Fruit fly (Drosophila melanogaster) whole organism, pupa: Measurements from ENCODE around the gene kipf.

ENCODE experiments used
- CG10348 ChIP-seq: fragments of 200-800 bp; sonication (Bioruptor generic); IDR thresholded peaks from 2 replicates; pipeline ENCODE4 v1.3.6; 2022; ENCODE audit warnings: missing biosample characterization, missing genetic modification characterization
- CG13204 ChIP-seq: fragments of 200-800 bp; sonication (Bioruptor generic); optimal IDR thresholded peaks from 2 replicates; lab custom pipeline; 2018; ENCODE audit warnings: missing biosample characterization, mild to moderate bottlenecking, missing genetic modification characterization, moderate library complexity
- CG14655 ChIP-seq: fragments of 200-800 bp; sonication (Bioruptor generic); optimal IDR thresholded peaks from 3 replicates; lab custom pipeline; 2017; ENCODE audit warnings: mild to moderate bottlenecking, missing biosample characterization, missing genetic modification reagents, missing genetic modification characterization
- CG15710 ChIP-seq: fragments of 200-800 bp; sonication (Bioruptor generic); optimal IDR thresholded peaks from 2 replicates; lab custom pipeline; 2018; ENCODE audit warnings: missing biosample characterization, mild to moderate bottlenecking, missing genetic modification characterization, moderate library complexity
- CG32121 ChIP-seq: fragments of 200-800 bp; sonication (Bioruptor generic); IDR thresholded peaks from 2 replicates; pipeline ENCODE4 v1.3.6; 2022; ENCODE audit warnings: missing biosample characterization, missing genetic modification characterization
- CG8159 ChIP-seq: fragments of 200-800 bp; sonication (Bioruptor generic); optimal IDR thresholded peaks from 3 replicates; lab custom pipeline; 2018; ENCODE audit warnings: missing biosample characterization, mild to moderate bottlenecking, missing genetic modification characterization, moderate library complexity
- CG8301 ChIP-seq: fragments of 200-800 bp; sonication (Bioruptor generic); optimal IDR thresholded peaks from 2 replicates; lab custom pipeline; 2018; ENCODE audit warnings: missing biosample characterization, mild to moderate bottlenecking, missing genetic modification characterization
- CG9948 ChIP-seq: fragments of 200-800 bp; sonication (Bioruptor generic); optimal IDR thresholded peaks from 2 replicates; lab custom pipeline; 2018; ENCODE audit warnings: missing biosample characterization, mild to moderate bottlenecking, missing genetic modification characterization, moderate library complexity
- EcR ChIP-seq: fragments of 200-800 bp; sonication (Bioruptor generic); optimal IDR thresholded peaks from 3 replicates; lab custom pipeline; 2019; ENCODE audit warnings: missing biosample characterization, missing genetic modification characterization, mild to moderate bottlenecking, moderate library complexity, missing genetic modification reagents
- Ets98B ChIP-seq: fragments of 200-800 bp; sonication (Bioruptor generic); IDR thresholded peaks from 2 replicates; pipeline ENCODE4 v1.3.6; 2022; ENCODE audit warnings: missing biosample characterization, missing genetic modification characterization
- Pif1A ChIP-seq: fragments of 200-800 bp; sonication (Bioruptor generic); optimal IDR thresholded peaks from 3 replicates; lab custom pipeline; 2016; ENCODE audit warnings: missing biosample characterization, missing genetic modification characterization
- gl ChIP-seq: fragments of 200-800 bp; sonication (Bioruptor generic); optimal IDR thresholded peaks from 2 replicates; lab custom pipeline; 2018; ENCODE audit warnings: missing biosample characterization, mild to moderate bottlenecking, missing genetic modification characterization

DNA sequence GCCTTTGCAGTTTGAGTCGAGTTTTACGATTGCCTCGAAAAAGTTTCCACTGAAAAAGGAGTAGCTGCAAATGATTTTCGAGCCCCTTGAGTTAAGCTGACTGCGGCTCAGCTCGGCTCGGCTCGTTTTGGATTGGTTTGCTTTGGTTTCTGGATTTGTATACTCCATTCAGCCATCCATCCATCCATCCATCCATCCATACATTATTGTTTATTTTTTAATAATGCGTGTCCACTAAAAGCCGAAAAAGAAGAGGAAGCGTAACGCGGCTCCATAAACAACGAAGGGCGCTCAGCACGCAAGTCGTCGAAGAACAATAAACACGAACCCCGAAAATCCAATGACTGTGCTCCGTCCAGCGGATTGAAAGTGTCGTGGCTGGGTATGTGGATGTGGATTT is 12.7 kb downstream of the kipf start:
- TF ChIP-seq CG32121 (GFP tag; lab: Robert Waterston, UW) (no peak), EcR (GFP tag; lab: Kevin White, UChicago) (no peak), gl (tag; lab: Kevin White, UChicago) (no peak), CG8159 (no peak), CG14655 (GFP tag; lab: Kevin White, UChicago) (no peak), CG8301 (tag; lab: Kevin White, UChicago) (no peak), CG10348 (GFP tag; lab: Robert Waterston, UW) (no peak), Ets98B (GFP tag; lab: Robert Waterston, UW) (no peak), Pif1A (no peak), CG9948 (tag; lab: Kevin White, UChicago) (no peak), CG13204 (GFP tag; lab: Kevin White, UChicago) (no peak), CG15710 (tag; lab: Kevin White, UChicago) (no peak)
